Worm (Caenorhabditis elegans) whole organism, young adult: ENCODE results near the gene fbxa-5.

Source experiments
- B0261.1 ChIP-seq: sonication (generic microtip); optimal IDR thresholded peaks from 2 replicates; lab custom pipeline; 2016; ENCODE audit warnings: mild to moderate bottlenecking, missing genetic modification characterization, moderate library complexity, missing compliant biosample characterization
- B0336.3 ChIP-seq: fragments of 200-800 bp; sonication (Bioruptor generic); IDR thresholded peaks from 2 replicates; pipeline ENCODE4 v1.3.6; 2022; ENCODE audit warnings: missing genetic modification characterization, missing compliant biosample characterization
- F23B12.7 ChIP-seq: sonication (generic microtip); optimal IDR thresholded peaks from 2 replicates; lab custom pipeline; 2017; ENCODE audit warnings: missing genetic modification characterization, mild to moderate bottlenecking, missing compliant biosample characterization, antibody characterized with exemption, moderate library complexity; ENCODE audit not compliant: insufficient read depth
- F49E8.2 ChIP-seq: sonication (generic microtip); optimal IDR thresholded peaks from 3 replicates; lab custom pipeline; 2017; ENCODE audit warnings: missing genetic modification characterization, mild to moderate bottlenecking, missing compliant biosample characterization, antibody characterized with exemption, moderate library complexity; ENCODE audit not compliant: insufficient read depth
- F55B11.4 ChIP-seq: sonication (generic microtip); optimal IDR thresholded peaks from 2 replicates; lab custom pipeline; 2016; ENCODE audit warnings: missing compliant biosample characterization, missing genetic modification characterization, borderline replicate concordance; ENCODE audit not compliant: insufficient read depth
- K11D2.4 ChIP-seq: fragments of 200-800 bp; sonication (Bioruptor generic); IDR thresholded peaks from 2 replicates; pipeline ENCODE4 v1.3.6; 2022; ENCODE audit warnings: missing genetic modification reagents, missing genetic modification characterization, missing compliant biosample characterization
- K12H6.12 ChIP-seq: fragments of 200-800 bp; sonication (Bioruptor generic); optimal IDR thresholded peaks from 2 replicates; lab custom pipeline; 2018; ENCODE audit warnings: mild to moderate bottlenecking, missing genetic modification characterization, missing compliant biosample characterization
- ZK185.1 ChIP-seq: sonication (generic microtip); optimal IDR thresholded peaks from 2 replicates; lab custom pipeline; 2016; ENCODE audit warnings: mild to moderate bottlenecking, missing genetic modification characterization, missing compliant biosample characterization; ENCODE audit not compliant: poor library complexity, severe bottlenecking
- aptf-3 ChIP-seq: fragments of 200-800 bp; sonication (Bioruptor generic); IDR thresholded peaks from 2 replicates; pipeline ENCODE4 v1.3.6; 2022; ENCODE audit warnings: missing genetic modification characterization, missing compliant biosample characterization
- attf-3 ChIP-seq: fragments of 200-800 bp; sonication (Bioruptor generic); conservative IDR thresholded peaks from 2 replicates; pipeline ENCODE4 v1.3.6; 2022; ENCODE audit warnings: missing genetic modification reagents, missing genetic modification characterization, missing compliant biosample characterization
- cebp-1 ChIP-seq, 2 experiments: fragments of 200-800 bp in 1 of 2; sonication (Bioruptor generic) in 1 of 2; sonication (generic microtip) in 1 of 2; IDR thresholded peaks in 1 of 2; optimal IDR thresholded peaks in 1 of 2; 2 replicates each; pipeline versions ENCODE4 v1.3.6 to Lab custom; 2017 to 2022; ENCODE audit warnings: missing compliant biosample characterization in 2 of 2, missing genetic modification characterization in 2 of 2, mild to moderate bottlenecking in 1 of 2, missing genetic modification reagents in 1 of 2, moderate library complexity in 1 of 2
- dox-1 ChIP-seq: fragments of 200-800 bp; sonication (Bioruptor generic); IDR thresholded peaks from 2 replicates; pipeline ENCODE4 v1.3.6; 2022; ENCODE audit warnings: missing genetic modification reagents, missing genetic modification characterization, missing compliant biosample characterization
- dpff-1 ChIP-seq: sonication (generic microtip); optimal IDR thresholded peaks from 2 replicates; lab custom pipeline; 2017; ENCODE audit warnings: mild to moderate bottlenecking, missing genetic modification characterization, missing compliant biosample characterization
- efl-1 ChIP-seq: fragments of 150-350 bp; optimal IDR thresholded peaks from 2 replicates; lab custom pipeline; 2014; ENCODE audit warnings: missing biosample characterization, missing genetic modification reagents, missing genetic modification characterization
- hsf-1 ChIP-seq: fragments of 200-800 bp; sonication (Bioruptor generic); IDR thresholded peaks from 2 replicates; pipeline ENCODE4 v1.3.6; 2022; ENCODE audit warnings: missing genetic modification reagents, missing genetic modification characterization, missing compliant biosample characterization
- lin-35 ChIP-seq, 3 experiments: fragments of 150-350 bp in 2 of 3; sonication (generic microtip) in 1 of 3; optimal IDR thresholded peaks; 2 replicates each; lab custom pipeline; 2014 to 2018; ENCODE audit warnings: missing biosample characterization in 3 of 3, missing genetic modification characterization in 3 of 3, missing genetic modification reagents in 3 of 3
- madf-8 ChIP-seq: fragments of 200-800 bp; sonication (Bioruptor generic); conservative IDR thresholded peaks from 2 replicates; pipeline ENCODE4 v1.3.6; 2022; ENCODE audit warnings: missing genetic modification reagents, missing genetic modification characterization, missing compliant biosample characterization
- mel-28 ChIP-seq: sonication (generic microtip); optimal IDR thresholded peaks from 2 replicates; lab custom pipeline; 2016; ENCODE audit warnings: borderline replicate concordance, mild to moderate bottlenecking, missing genetic modification characterization, missing compliant biosample characterization
- nfyb-1 ChIP-seq: fragments of 200-800 bp; sonication (Bioruptor generic); IDR thresholded peaks from 2 replicates; pipeline ENCODE4 v1.3.6; 2022; ENCODE audit warnings: missing genetic modification reagents, missing genetic modification characterization, missing compliant biosample characterization
- nhr-179 ChIP-seq: sonication (generic microtip); optimal IDR thresholded peaks from 2 replicates; lab custom pipeline; 2016; ENCODE audit warnings: mild to moderate bottlenecking, missing genetic modification characterization, missing compliant biosample characterization
- nhr-80 ChIP-seq: sonication (generic microtip); optimal IDR thresholded peaks from 2 replicates; lab custom pipeline; 2016; ENCODE audit warnings: missing genetic modification characterization, missing compliant biosample characterization
- pbrm-1 ChIP-seq: fragments of 200-800 bp; sonication (Bioruptor generic); IDR thresholded peaks from 2 replicates; pipeline ENCODE4 v1.3.6; 2022; ENCODE audit warnings: missing genetic modification reagents, missing genetic modification characterization, missing compliant biosample characterization
- rcor-1 ChIP-seq: fragments of 200-800 bp; sonication (Bioruptor generic); IDR thresholded peaks from 2 replicates; pipeline ENCODE4 v1.3.6; 2022; ENCODE audit warnings: missing genetic modification reagents, missing genetic modification characterization, missing compliant biosample characterization
- rpc-1 ChIP-seq, 2 experiments: fragments of 150-350 bp in 1 of 2; sonication (generic microtip) in 1 of 2; optimal IDR thresholded peaks; 2 replicates each; lab custom pipeline; 2014 to 2018; ENCODE audit warnings: missing biosample characterization in 1 of 2, missing genetic modification characterization in 1 of 2, missing genetic modification reagents in 1 of 2, missing genotype in 1 of 2
- unc-62 ChIP-seq: fragments of 150-350 bp; optimal IDR thresholded peaks from 2 replicates; lab custom pipeline; 2014; ENCODE audit warnings: missing biosample characterization, missing genetic modification reagents, missing genetic modification characterization
- ztf-18 ChIP-seq: sonication (generic microtip); optimal IDR thresholded peaks from 2 replicates; lab custom pipeline; 2016; ENCODE audit warnings: missing genotype, mild to moderate bottlenecking, missing genetic modification characterization, missing compliant biosample characterization
- ztf-6 ChIP-seq: fragments of 200-800 bp; sonication (Bioruptor generic); IDR thresholded peaks from 2 replicates; pipeline ENCODE4 v1.3.6; 2022; ENCODE audit warnings: missing genetic modification reagents, missing genetic modification characterization, missing compliant biosample characterization

Gene fbxa-5

DNA sequence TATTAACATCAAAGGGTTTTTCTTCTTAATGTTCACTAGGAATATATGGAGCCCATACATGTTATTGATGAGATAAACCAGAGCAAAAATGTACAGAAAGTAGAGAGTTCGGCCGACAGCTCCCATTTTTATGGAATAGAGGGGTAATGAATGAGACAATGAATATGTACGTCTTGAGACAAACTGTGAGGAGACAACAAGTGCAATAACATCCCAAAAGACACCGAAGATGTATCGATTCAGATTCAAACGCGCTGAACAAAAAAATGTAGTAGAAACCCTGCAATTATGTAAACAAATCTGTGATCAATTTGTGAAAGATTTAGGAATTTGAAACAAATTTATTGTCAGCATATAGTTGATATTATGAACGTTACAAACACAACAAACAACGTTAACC lies 6.9 kb upstream of the fbxa-5 start:
- no peak for TF ChIP-seq efl-1 (GFP tag; lab: Kevin White, UChicago)
- TF ChIP-seq hsf-1 (GFP tag; lab: Robert Waterston, UW): no peak
- no peak for TF ChIP-seq F55B11.4 (tag; lab: Kevin White, UChicago)
- no peak for TF ChIP-seq nhr-179 (tag; lab: Kevin White, UChicago)
- TF ChIP-seq, all 124 proteins: peak for 0

DNA sequence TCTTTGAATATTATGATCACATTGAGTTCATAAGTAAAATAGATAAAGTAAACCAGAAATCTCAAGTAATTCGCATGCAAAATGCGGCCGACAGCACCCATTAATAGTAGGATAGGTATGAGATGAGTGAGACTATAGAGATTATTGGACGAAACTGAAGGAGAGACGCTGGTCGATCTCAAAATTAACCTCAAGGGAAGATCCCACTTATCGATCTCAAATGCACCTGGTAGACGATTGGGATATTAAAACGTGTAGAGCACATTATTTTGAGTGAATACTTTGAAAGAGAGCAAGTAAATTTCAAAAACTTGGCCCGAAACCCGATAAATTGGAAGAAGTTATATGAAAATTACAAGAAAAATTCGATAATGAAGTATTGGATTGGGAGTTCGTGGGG lies 5.6 kb upstream of the fbxa-5 start, which contains the start of gene Y82E9BL.6:
Y82E9BL.6 (minus strand) TSS at position 101 of the 400 bp plus-strand sequence.
- TF ChIP-seq ztf-6 (GFP tag; lab: Robert Waterston, UW): no peak
- TF ChIP-seq lin-35 (GFP tag; optimal IDR thresholded peaks at IDR 0.05; lab: Kevin White, UChicago): no peak
- TF ChIP-seq mel-28 (tag; lab: Kevin White, UChicago): no peak
- no peak for TF ChIP-seq rpc-1 (optimal IDR thresholded peaks at IDR 0.05; lab: Kevin White, UChicago)
- no peak for TF ChIP-seq rpc-1 (tag; optimal IDR thresholded peaks at IDR 0.05; lab: Kevin White, UChicago)
- no peak for TF ChIP-seq dpff-1 (tag; lab: Kevin White, UChicago)

DNA sequence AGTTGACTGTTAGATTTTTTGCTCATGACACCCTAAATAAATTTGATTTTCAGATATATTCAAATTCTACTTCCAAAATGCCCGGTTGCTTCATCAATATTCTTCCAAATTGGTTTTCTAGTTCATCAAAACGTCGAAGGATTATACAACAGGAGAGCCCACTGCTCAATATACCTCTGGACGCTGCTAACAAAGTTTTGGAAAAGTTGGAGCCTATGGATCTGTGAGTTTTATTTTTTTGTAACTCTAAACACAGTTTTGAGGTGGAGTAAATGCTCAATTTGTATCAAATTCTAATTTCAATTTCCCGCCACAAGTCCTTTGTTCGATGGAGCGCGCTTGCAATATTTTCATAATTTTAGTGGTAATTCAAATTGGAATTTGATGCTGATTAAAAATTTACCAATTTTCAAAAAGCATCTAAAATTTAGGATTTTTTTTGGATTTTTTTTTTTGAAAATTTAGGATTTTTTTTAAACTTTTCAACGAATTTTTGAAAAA lies 2.8 kb upstream of the fbxa-5 start, which contains the start of gene fbxa-27:
fbxa-27 (plus strand) TSS at position 51 of the 501 bp plus-strand sequence.
- no peak for TF ChIP-seq B0336.3
- TF ChIP-seq ZK185.1: no peak
- TF ChIP-seq ztf-18 (tag; lab: Kevin White, UChicago): no peak
- no peak for TF ChIP-seq B0261.1 (tag; lab: Kevin White, UChicago)

DNA sequence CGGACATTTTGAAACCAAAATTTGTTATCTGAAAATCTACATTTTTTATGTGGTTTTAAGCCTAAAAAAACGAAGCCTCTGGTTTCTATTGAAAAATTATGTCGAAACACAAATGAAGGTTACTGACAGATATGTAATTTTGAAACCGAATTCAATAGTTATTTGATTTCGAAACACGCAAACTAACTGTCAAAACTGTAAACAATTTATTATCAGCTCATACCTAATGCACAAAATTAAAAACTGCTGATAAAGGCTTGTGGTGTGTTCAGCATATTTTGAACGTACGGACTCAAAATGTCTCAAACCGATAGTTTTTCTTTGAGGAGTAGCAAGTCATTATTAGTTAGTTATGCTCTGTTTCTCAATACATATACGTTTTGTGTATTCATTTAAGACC lies 2.3 kb upstream of the fbxa-5 start, which contains the start of gene fbxa-26:
fbxa-26 (minus strand) TSS at position 35 of the 400 bp plus-strand sequence.
- TF ChIP-seq nhr-80 (peak; percentile 55), cebp-1 (GFP tag; IDR thresholded peaks at IDR 0.05; lab: Robert Waterston, UW) (peak; percentile 55; the same call in 1 of the 2 replicates), cebp-1 (tag; optimal IDR thresholded peaks at IDR 0.05; lab: Kevin White, UChicago) (peak; percentile 70), dox-1 (GFP tag; lab: Robert Waterston, UW) (no peak), unc-62 (GFP tag; lab: Kevin White, UChicago) (peak; percentile 0), attf-3 (no peak)

DNA sequence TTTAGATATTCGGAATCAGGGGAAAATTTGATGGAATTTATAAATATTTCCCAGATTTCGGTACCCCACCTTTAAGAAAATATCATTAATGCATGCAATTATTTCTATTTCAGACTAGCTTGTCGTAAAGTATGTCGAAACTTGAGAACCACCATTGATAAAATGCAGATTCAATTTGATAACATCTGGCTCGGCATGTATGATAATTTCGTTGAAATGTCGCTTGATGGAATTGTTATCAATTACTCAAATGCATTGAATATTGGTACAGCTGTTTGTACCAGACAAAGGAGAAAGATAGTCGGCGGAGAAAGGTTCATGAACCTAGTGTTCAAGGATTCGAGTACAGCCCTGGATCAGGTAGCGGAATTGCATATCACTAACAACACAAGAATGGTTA lies 8.2 kb downstream of the fbxa-5 start, which contains the start of gene Y82E9BL.19:
Y82E9BL.19 (plus strand) TSS at position 123 of the 400 bp plus-strand sequence.
- no peak for TF ChIP-seq aptf-3
- TF ChIP-seq K11D2.4 (GFP tag; lab: Robert Waterston, UW): no peak
- TF ChIP-seq nhr-80: peak; percentile 59
- TF ChIP-seq pbrm-1 (GFP tag; lab: Robert Waterston, UW): 0 out of 2 replicates have a peak, but pooled peaks have one; percentile 8
- no peak for TF ChIP-seq rcor-1
- no peak for TF ChIP-seq nfyb-1 (GFP tag; lab: Robert Waterston, UW)

DNA sequence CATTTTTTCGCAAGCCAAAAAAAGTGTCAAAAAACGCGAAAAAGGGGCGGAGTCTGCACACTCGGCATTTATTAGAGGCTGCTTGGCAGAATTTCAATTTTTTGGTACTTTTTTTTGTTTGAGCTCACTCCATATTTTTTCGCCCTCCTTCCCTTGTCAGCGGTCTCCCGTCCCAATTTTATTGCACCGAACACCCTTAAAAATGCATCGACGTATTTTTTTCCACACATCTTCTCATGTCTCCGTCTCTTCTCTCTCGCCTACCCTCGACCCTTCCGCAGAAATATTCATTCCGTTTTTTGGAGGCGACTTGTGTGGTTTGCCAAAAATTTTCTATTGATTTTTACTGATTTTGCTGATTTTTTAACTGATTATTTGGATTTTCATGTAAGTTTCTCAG lies 13.7 kb downstream of the fbxa-5 start, which contains the start of gene Y82E9BL.18:
Y82E9BL.18 (plus strand) TSS at position 301 of the 400 bp plus-strand sequence.
- no peak for TF ChIP-seq F49E8.2 (tag; lab: Kevin White, UChicago)
- no peak for TF ChIP-seq F23B12.7 (tag; lab: Kevin White, UChicago)
- no peak for TF ChIP-seq K12H6.12 (tag; lab: Kevin White, UChicago)
- TF ChIP-seq B0336.3: no peak
- no peak for TF ChIP-seq pbrm-1 (GFP tag; lab: Robert Waterston, UW)
- TF ChIP-seq madf-8 (GFP tag; lab: Robert Waterston, UW): no peak
- TF ChIP-seq, all 124 proteins: peak for 0
